Worm (Caenorhabditis elegans) whole organism, late embryonic: ENCODE data around the gene peb-1.
A peak's percentile ranks its signal among the peaks of the same experiment; 100 is the strongest.

Source experiments
- F13H6.1 ChIP-seq: sonication (generic microtip); optimal IDR thresholded peaks from 2 replicates; lab custom pipeline; 2016; ENCODE audit warnings: missing genetic modification characterization, missing compliant biosample characterization
- ceh-18 ChIP-seq: sonication (generic microtip); optimal IDR thresholded peaks from 2 replicates; lab custom pipeline; 2016; ENCODE audit warnings: missing genetic modification characterization, missing compliant biosample characterization
- ceh-6 ChIP-seq: fragments of 200-800 bp; sonication (Bioruptor generic); optimal IDR thresholded peaks from 2 replicates; lab custom pipeline; 2018; ENCODE audit warnings: mild to moderate bottlenecking, missing genetic modification characterization, missing compliant biosample characterization
- ceh-9 ChIP-seq: sonication (generic microtip); optimal IDR thresholded peaks from 2 replicates; lab custom pipeline; 2016; ENCODE audit warnings: mild to moderate bottlenecking, missing genetic modification characterization, inconsistent platforms, missing compliant biosample characterization
- che-1 ChIP-seq: sonication (generic microtip); optimal IDR thresholded peaks from 2 replicates; lab custom pipeline; 2016; ENCODE audit warnings: mild to moderate bottlenecking, missing genetic modification characterization, missing compliant biosample characterization
- elt-4 ChIP-seq: sonication (generic microtip); optimal IDR thresholded peaks from 2 replicates; lab custom pipeline; 2016; ENCODE audit warnings: missing genetic modification characterization, missing compliant biosample characterization
- eyg-1 ChIP-seq: sonication (generic microtip); optimal IDR thresholded peaks from 2 replicates; lab custom pipeline; 2016; ENCODE audit warnings: missing genotype, missing genetic modification characterization, missing compliant biosample characterization
- fax-1 ChIP-seq: sonication (generic microtip); optimal IDR thresholded peaks from 2 replicates; lab custom pipeline; 2016; ENCODE audit warnings: missing genotype, missing genetic modification characterization, missing compliant biosample characterization
- fkh-6 ChIP-seq: sonication (generic microtip); optimal IDR thresholded peaks from 2 replicates; lab custom pipeline; 2016; ENCODE audit warnings: missing genetic modification characterization, missing compliant biosample characterization
- hlh-8 ChIP-seq: sonication (generic microtip); optimal IDR thresholded peaks from 2 replicates; lab custom pipeline; 2016; ENCODE audit warnings: missing genotype, missing genetic modification characterization, missing compliant biosample characterization
- mec-3 ChIP-seq: sonication (generic microtip); optimal IDR thresholded peaks from 2 replicates; lab custom pipeline; 2016; ENCODE audit warnings: borderline replicate concordance, missing genetic modification characterization, missing compliant biosample characterization
- nhr-11 ChIP-seq: fragments of 150-350 bp; optimal IDR thresholded peaks from 2 replicates; lab custom pipeline; 2014; ENCODE audit warnings: missing biosample characterization, missing genetic modification characterization
- pax-1 ChIP-seq: fragments of 150-350 bp; optimal IDR thresholded peaks from 2 replicates; lab custom pipeline; 2014; ENCODE audit warnings: missing biosample characterization, missing genetic modification characterization
- pha-2 ChIP-seq: sonication (generic microtip); optimal IDR thresholded peaks from 2 replicates; lab custom pipeline; 2017; ENCODE audit warnings: mild to moderate bottlenecking, missing genetic modification characterization, missing compliant biosample characterization
- sdc-2 ChIP-seq: sonication (generic microtip); optimal IDR thresholded peaks from 2 replicates; lab custom pipeline; 2016; ENCODE audit warnings: missing genotype, missing genetic modification characterization, missing compliant biosample characterization
- ttx-3 ChIP-seq: sonication (generic microtip); optimal IDR thresholded peaks from 2 replicates; lab custom pipeline; 2016; ENCODE audit warnings: missing genetic modification reagents, missing genetic modification characterization, missing compliant biosample characterization
- unc-3 ChIP-seq, 2 experiments: fragments of 200-800 bp in 1 of 2; sonication (Bioruptor generic) in 1 of 2; sonication (generic microtip) in 1 of 2; conservative IDR thresholded peaks in 1 of 2; optimal IDR thresholded peaks in 1 of 2; 2 replicates each; pipeline versions ENCODE4 v1.3.6 to Lab custom; 2016 to 2022; ENCODE audit warnings: missing compliant biosample characterization in 2 of 2, missing genetic modification characterization in 2 of 2, missing genetic modification reagents in 1 of 2
- unc-42 ChIP-seq: sonication (generic microtip); optimal IDR thresholded peaks from 2 replicates; lab custom pipeline; 2016; ENCODE audit warnings: missing genotype, missing genetic modification characterization, missing compliant biosample characterization
- unc-55 ChIP-seq: sonication (generic microtip); optimal IDR thresholded peaks from 2 replicates; lab custom pipeline; 2017; ENCODE audit warnings: missing biosample characterization, missing genetic modification reagents, missing genetic modification characterization

peb-1 gene

ce11 chrX:2265069-2265468 is 54.2 kb downstream of the peb-1 start:
- no peak for TF ChIP-seq ceh-9 (tag; lab: Kevin White, UChicago)

- TF ChIP-seq ceh-6 (GFP tag; lab: Kevin White, UChicago) (no peak), pax-1 (tag; lab: Kevin White, UChicago) (no peak), unc-55 (GFP tag; lab: Kevin White, UChicago) (no peak), ttx-3 (tag; lab: Kevin White, UChicago) (no peak), eyg-1 (tag; lab: Kevin White, UChicago) (no peak), fax-1 (tag; lab: Kevin White, UChicago) (no peak)
These were observed 55.5 kb downstream of the peb-1 start for ce11 chrX:2266366-2266765.

ce11 chrX:2266777-2267176 is 55.9 kb downstream of the peb-1 start:
- TF ChIP-seq elt-4 (tag; lab: Kevin White, UChicago): no peak
- peak; percentile 19 for TF ChIP-seq unc-42 (tag; lab: Kevin White, UChicago)
- no peak for TF ChIP-seq hlh-8
- TF ChIP-seq ceh-18 (tag; lab: Kevin White, UChicago): no peak

- TF ChIP-seq ceh-18 (tag; lab: Kevin White, UChicago): no peak
- TF ChIP-seq mec-3 (tag; lab: Kevin White, UChicago): no peak
- TF ChIP-seq F13H6.1: no peak
- no peak for TF ChIP-seq fkh-6 (tag; lab: Kevin White, UChicago)
- TF ChIP-seq che-1 (tag; lab: Kevin White, UChicago): no peak
- TF ChIP-seq pha-2 (tag; lab: Kevin White, UChicago): no peak
- no peak for TF ChIP-seq eyg-1 (tag; lab: Kevin White, UChicago)
- no peak for TF ChIP-seq nhr-11 (tag; lab: Kevin White, UChicago)
- no peak for TF ChIP-seq unc-55 (GFP tag; lab: Kevin White, UChicago)
- no peak for TF ChIP-seq ceh-6 (GFP tag; lab: Kevin White, UChicago)
- no peak for TF ChIP-seq ceh-9 (tag; lab: Kevin White, UChicago)
- TF ChIP-seq sdc-2 (tag; lab: Kevin White, UChicago): no peak
- TF ChIP-seq hlh-8: no peak
- no peak for TF ChIP-seq unc-3 (GFP tag; conservative IDR thresholded peaks at IDR 0.05; lab: Robert Waterston, UW)
- TF ChIP-seq unc-3 (tag; optimal IDR thresholded peaks at IDR 0.05; lab: Kevin White, UChicago): no peak
- TF ChIP-seq, all 69 proteins: peak for 0
These were observed 57.1 kb downstream of the peb-1 start, which contains the start of gene AH9.6 for ce11 chrX:2267956-2268355. Gene AH9.6 (minus strand): TSS chrX:2268138.
